Fruit fly (Drosophila melanogaster) whole organism, embryonic: ENCODE data around the gene mdu.

ENCODE experiments used
- BtbVII ChIP-seq: fragments of 200-800 bp; sonication (Bioruptor generic); optimal IDR thresholded peaks from 3 replicates; lab custom pipeline; 2017; ENCODE audit warnings: missing biosample characterization, mild to moderate bottlenecking, missing genetic modification characterization
- CG10147 ChIP-seq: fragments of 200-800 bp; sonication (Bioruptor generic); optimal IDR thresholded peaks from 2 replicates; lab custom pipeline; 2019; ENCODE audit warnings: missing biosample characterization, mild to moderate bottlenecking, missing genetic modification characterization, moderate library complexity
- CG10267 ChIP-seq: fragments of 200-800 bp; sonication (Bioruptor generic); optimal IDR thresholded peaks from 2 replicates; lab custom pipeline; 2018; ENCODE audit warnings: missing biosample characterization, mild to moderate bottlenecking, missing genetic modification characterization, moderate library complexity
- CG10321 ChIP-seq: fragments of 200-800 bp; sonication (Bioruptor generic); IDR thresholded peaks from 2 replicates; pipeline ENCODE4 v1.3.6; 2022; ENCODE audit warnings: missing biosample characterization, missing genetic modification characterization
- CG11247 ChIP-seq: fragments of 200-800 bp; sonication (Bioruptor generic); IDR thresholded peaks from 2 replicates; pipeline ENCODE4 v1.3.6; 2022; ENCODE audit warnings: missing biosample characterization, missing genetic modification characterization
- CG12219 ChIP-seq: fragments of 200-800 bp; sonication (Bioruptor generic); optimal IDR thresholded peaks from 3 replicates; lab custom pipeline; 2018; ENCODE audit warnings: missing biosample characterization, mild to moderate bottlenecking, missing genetic modification characterization
- CG12769 ChIP-seq: fragments of 200-800 bp; sonication (Bioruptor generic); optimal IDR thresholded peaks from 2 replicates; lab custom pipeline; 2019; ENCODE audit warnings: missing biosample characterization, mild to moderate bottlenecking, missing genetic modification characterization, moderate library complexity
- CG13424 ChIP-seq: fragments of 200-800 bp; sonication (Bioruptor generic); optimal IDR thresholded peaks from 2 replicates; lab custom pipeline; 2019; ENCODE audit warnings: missing biosample characterization, mild to moderate bottlenecking, missing genetic modification characterization, moderate library complexity
- CG13775 ChIP-seq: fragments of 200-800 bp; sonication (Bioruptor generic); optimal IDR thresholded peaks from 3 replicates; lab custom pipeline; 2017; ENCODE audit warnings: missing biosample characterization, mild to moderate bottlenecking, missing genetic modification characterization
- CG14710 ChIP-seq: fragments of 200-800 bp; sonication (Bioruptor generic); optimal IDR thresholded peaks from 3 replicates; lab custom pipeline; 2019; ENCODE audit warnings: missing biosample characterization, mild to moderate bottlenecking, missing genetic modification characterization, moderate library complexity
- CG15514 ChIP-seq: fragments of 200-800 bp; sonication (Bioruptor generic); optimal IDR thresholded peaks from 3 replicates; lab custom pipeline; 2017; ENCODE audit warnings: missing biosample characterization, missing genetic modification characterization, mild to moderate bottlenecking, moderate library complexity, missing genetic modification reagents
- CG17359 ChIP-seq: fragments of 200-800 bp; sonication (Bioruptor generic); optimal IDR thresholded peaks from 3 replicates; lab custom pipeline; 2018; ENCODE audit warnings: missing biosample characterization, mild to moderate bottlenecking, missing genetic modification characterization, moderate library complexity
- CG18599 ChIP-seq: fragments of 200-800 bp; sonication (Bioruptor generic); optimal IDR thresholded peaks from 3 replicates; lab custom pipeline; 2017; ENCODE audit warnings: missing biosample characterization, missing genetic modification characterization, mild to moderate bottlenecking, moderate library complexity, missing genetic modification reagents
- CG18764 ChIP-seq: fragments of 200-800 bp; sonication (Bioruptor generic); optimal IDR thresholded peaks from 3 replicates; lab custom pipeline; 2016; ENCODE audit warnings: missing biosample characterization, missing genetic modification characterization
- CG2678 ChIP-seq: fragments of 200-800 bp; sonication (Bioruptor generic); optimal IDR thresholded peaks from 3 replicates; lab custom pipeline; 2019; ENCODE audit warnings: missing biosample characterization, mild to moderate bottlenecking, missing genetic modification characterization, moderate library complexity
- CG2712 ChIP-seq: fragments of 200-800 bp; optimal IDR thresholded peaks from 3 replicates; lab custom pipeline; 2019; ENCODE audit warnings: missing biosample characterization, mild to moderate bottlenecking, missing genetic modification characterization, moderate library complexity
- CG31441 ChIP-seq: fragments of 200-800 bp; sonication (Bioruptor generic); IDR thresholded peaks from 2 replicates; pipeline ENCODE4 v1.3.6; 2022; ENCODE audit warnings: missing biosample characterization, missing genetic modification characterization
- CG3407 ChIP-seq: fragments of 200-800 bp; sonication (Bioruptor generic); optimal IDR thresholded peaks from 2 replicates; lab custom pipeline; 2018; ENCODE audit warnings: missing biosample characterization, mild to moderate bottlenecking, missing genetic modification characterization
- CG4424 ChIP-seq: fragments of 200-800 bp; sonication (Bioruptor generic); optimal IDR thresholded peaks from 3 replicates; lab custom pipeline; 2016; ENCODE audit warnings: missing biosample characterization, missing genetic modification characterization
- CG8388 ChIP-seq: fragments of 200-800 bp; sonication (Bioruptor generic); optimal IDR thresholded peaks from 2 replicates; lab custom pipeline; 2019; ENCODE audit warnings: missing biosample characterization, mild to moderate bottlenecking, missing genetic modification characterization, moderate library complexity
- Deaf1 ChIP-seq: fragments of 200-800 bp; optimal IDR thresholded peaks from 3 replicates; lab custom pipeline; 2019; ENCODE audit warnings: missing biosample characterization, mild to moderate bottlenecking, missing genetic modification characterization, moderate library complexity
- Dll ChIP-seq: fragments of 200-800 bp; sonication (Bioruptor generic); IDR thresholded peaks from 4 replicates; pipeline ENCODE4 v1.3.6; 2022; ENCODE audit warnings: missing biosample characterization, missing genetic modification characterization; ENCODE audit not compliant: partially characterized antibody
- Dp ChIP-seq: fragments of 200-800 bp; sonication (Bioruptor generic); optimal IDR thresholded peaks from 2 replicates; lab custom pipeline; 2018; ENCODE audit warnings: missing biosample characterization, mild to moderate bottlenecking, missing genetic modification characterization, moderate library complexity
- Eip74EF ChIP-seq, 2 experiments: fragments of 200-800 bp in 1 of 2; fragments of >200 bp in 1 of 2; sonication (Bioruptor generic) in 1 of 2; optimal IDR thresholded peaks; 2 replicates each; lab custom pipeline; 2017 to 2019; ENCODE audit warnings: missing biosample characterization in 2 of 2, missing genetic modification characterization in 2 of 2, mild to moderate bottlenecking in 1 of 2, moderate library complexity in 1 of 2
- H2.0 ChIP-seq: fragments of 200-800 bp; sonication (Bioruptor generic); IDR thresholded peaks from 2 replicates; pipeline ENCODE4 v1.3.6; 2022; ENCODE audit warnings: missing biosample characterization, missing genetic modification characterization
- HHEX ChIP-seq: fragments of 200-800 bp; sonication (Bioruptor generic); optimal IDR thresholded peaks from 3 replicates; lab custom pipeline; 2017; ENCODE audit warnings: missing biosample characterization, mild to moderate bottlenecking, missing genetic modification characterization, missing genetic modification reagents
- Hmr ChIP-seq: fragments of 200-800 bp; sonication (Bioruptor generic); optimal IDR thresholded peaks from 3 replicates; lab custom pipeline; 2017; ENCODE audit warnings: mild to moderate bottlenecking, missing biosample characterization, missing genetic modification reagents, missing genetic modification characterization
- Med ChIP-seq: fragments of 200-800 bp; sonication (Bioruptor generic); peaks from one replicate; lab custom pipeline; 2016; ENCODE audit warnings: missing biosample characterization, missing genetic modification characterization, mild to moderate bottlenecking, inconsistent platforms, moderate library complexity
- Meics ChIP-seq: fragments of 200-800 bp; sonication (Bioruptor generic); optimal IDR thresholded peaks from 2 replicates; lab custom pipeline; 2017; ENCODE audit warnings: missing biosample characterization, mild to moderate bottlenecking, missing genetic modification characterization
- Myb ChIP-seq: fragments of 200-800 bp; sonication (Bioruptor generic); optimal IDR thresholded peaks from 2 replicates; lab custom pipeline; 2016; ENCODE audit warnings: missing biosample characterization, missing genetic modification characterization
- NK7.1 ChIP-seq: fragments of 200-800 bp; sonication (Bioruptor generic); optimal IDR thresholded peaks from 3 replicates; lab custom pipeline; 2016; ENCODE audit warnings: missing biosample characterization, missing genetic modification characterization
- Nf-YC ChIP-seq: fragments of 200-800 bp; optimal IDR thresholded peaks from 3 replicates; lab custom pipeline; 2019; ENCODE audit warnings: missing biosample characterization, mild to moderate bottlenecking, missing genetic modification characterization, moderate library complexity
- PHDP ChIP-seq: fragments of 200-800 bp; sonication (Bioruptor generic); optimal IDR thresholded peaks from 3 replicates; lab custom pipeline; 2018; ENCODE audit warnings: missing biosample characterization, mild to moderate bottlenecking, missing genetic modification characterization, moderate library complexity
- Poxn ChIP-seq: fragments of 200-800 bp; sonication (Bioruptor generic); IDR thresholded peaks from 2 replicates; pipeline ENCODE4 v1.3.6; 2022; ENCODE audit warnings: missing biosample characterization, missing genetic modification characterization
- Sry-β ChIP-seq: fragments of 200-800 bp; sonication (Bioruptor generic); optimal IDR thresholded peaks from 2 replicates; lab custom pipeline; 2018; ENCODE audit warnings: missing biosample characterization, mild to moderate bottlenecking, missing genetic modification characterization, moderate library complexity
- Sry-δ ChIP-seq: fragments of 200-800 bp; sonication (Bioruptor generic); optimal IDR thresholded peaks from 2 replicates; lab custom pipeline; 2016; ENCODE audit warnings: missing biosample characterization, missing genetic modification characterization
- cas ChIP-seq: fragments of 200-800 bp; sonication (Bioruptor generic); IDR thresholded peaks from 2 replicates; pipeline ENCODE4 v1.3.6; 2022; ENCODE audit warnings: missing biosample characterization, missing genetic modification characterization
- fd3F ChIP-seq: fragments of 200-800 bp; sonication (Bioruptor generic); optimal IDR thresholded peaks from 2 replicates; lab custom pipeline; 2018; ENCODE audit warnings: missing biosample characterization, mild to moderate bottlenecking, missing genetic modification characterization, moderate library complexity
- gce ChIP-seq: fragments of 200-800 bp; sonication (Bioruptor generic); IDR thresholded peaks from 3 replicates; pipeline ENCODE4 v1.3.6; 2022; ENCODE audit warnings: missing biosample characterization, missing genetic modification characterization
- gro ChIP-seq: fragments of 200-800 bp; sonication (Bioruptor generic); optimal IDR thresholded peaks from 2 replicates; lab custom pipeline; 2016; ENCODE audit warnings: missing biosample characterization, missing genetic modification characterization
- jing ChIP-seq: fragments of 200-800 bp; sonication (Bioruptor generic); optimal IDR thresholded peaks from 2 replicates; lab custom pipeline; 2018; ENCODE audit warnings: missing biosample characterization, mild to moderate bottlenecking, missing genetic modification characterization
- lola ChIP-seq, 3 experiments: fragments of >200 bp in 2 of 3; fragments of 200-800 bp in 1 of 3; sonication (Bioruptor generic) in 1 of 3; optimal IDR thresholded peaks; 2 replicates each; lab custom pipeline; 2017 to 2019; ENCODE audit warnings: missing biosample characterization in 3 of 3, missing genetic modification characterization in 3 of 3, mild to moderate bottlenecking in 1 of 3, moderate library complexity in 1 of 3
- sc ChIP-seq, 3 experiments: fragments of >200 bp in 2 of 3; fragments of 200-800 bp in 1 of 3; sonication (Bioruptor generic) in 1 of 3; optimal IDR thresholded peaks; 2 replicates in 2 of 3; 3 replicates in 1 of 3; lab custom pipeline; 2017; ENCODE audit warnings: mild to moderate bottlenecking in 1 of 3, missing biosample characterization in 1 of 3, missing genetic modification characterization in 1 of 3, missing genetic modification reagents in 1 of 3
- sens ChIP-seq: fragments of 200-800 bp; sonication (Bioruptor generic); peaks from one replicate; lab custom pipeline; 2016; ENCODE audit warnings: missing biosample characterization, missing genetic modification characterization
- sisA ChIP-seq: fragments of 200-800 bp; sonication (Bioruptor generic); IDR thresholded peaks from 2 replicates; pipeline ENCODE4 v1.3.6; 2022; ENCODE audit warnings: missing biosample characterization, missing genetic modification characterization
- ttk ChIP-seq: fragments of 200-800 bp; sonication (Bioruptor generic); IDR thresholded peaks from 2 replicates; pipeline ENCODE4 v2.1.2; 2022; ENCODE audit warnings: missing biosample characterization, missing genetic modification characterization
- unc-4 ChIP-seq: fragments of 200-800 bp; sonication (Bioruptor generic); IDR thresholded peaks from 2 replicates; pipeline ENCODE4 v1.3.6; 2022; ENCODE audit warnings: missing biosample characterization, missing genetic modification characterization; ENCODE audit not compliant: partially characterized antibody

The mdu gene

dm6 chrX:12470187-12470931 lies 26.6 kb upstream of the mdu start (continued):
- TF ChIP-seq sc (optimal IDR thresholded peaks at IDR 0.05; lab: Kevin White, UChicago) (no peak), sc (GFP tag; optimal IDR thresholded peaks at IDR 0.05; lab: Kevin White, UChicago) (peak; percentile 20), Hmr (GFP tag; lab: Kevin White, UChicago) (peak; percentile 65), Med (GFP tag; lab: Kevin White, UChicago) (peak; percentile 52), CG10267 (tag; lab: Kevin White, UChicago) (peak; percentile 10), CG10147 (GFP tag; lab: Kevin White, UChicago) (peak; percentile 71), CG18599 (GFP tag; lab: Kevin White, UChicago) (peak; percentile 60), CG14710 (tag; lab: Kevin White, UChicago) (peak; percentile 16), CG3407 (no peak), Eip74EF (GFP tag; optimal IDR thresholded peaks at IDR 0.05; lab: Kevin White, UChicago) (peak in 1 of 2 experiments; percentile 10), Dp (GFP tag; lab: Kevin White, UChicago) (peak; percentile 34), CG18764 (GFP tag; lab: Kevin White, UChicago) (no peak), sisA (GFP tag; lab: Robert Waterston, UW) (peak; percentile 68), Nf-YC (tag; lab: Kevin White, UChicago) (peak; percentile 16), CG12769 (tag; lab: Kevin White, UChicago) (peak; percentile 69), CG13424 (tag; lab: Kevin White, UChicago) (peak; percentile 61), Myb (no peak), fd3F (GFP tag; lab: Kevin White, UChicago) (peak; percentile 73), Poxn (GFP tag; lab: Robert Waterston, UW) (peak; percentile 58), lola (GFP tag; optimal IDR thresholded peaks at IDR 0.05; lab: Kevin White, UChicago) (peak in 1 of 3 experiments; percentile 2), ttk (GFP tag; lab: Robert Waterston, UW) (peak; percentile 63), CG2678 (tag; lab: Kevin White, UChicago) (peak; percentile 83), CG11247 (GFP tag; lab: Robert Waterston, UW) (peak; percentile 60; the same call in 1 of the 2 replicates), H2.0 (peak; percentile 60), CG15514 (GFP tag; lab: Kevin White, UChicago) (peak; percentile 44), CG8388 (GFP tag; lab: Kevin White, UChicago) (peak; percentile 29), Sry-δ (GFP tag; lab: Kevin White, UChicago) (peak; percentile 19), Sry-β (GFP tag; lab: Kevin White, UChicago) (no peak), CG13775 (GFP tag; lab: Kevin White, UChicago) (peak; percentile 56), CG12219 (GFP tag; lab: Kevin White, UChicago) (peak; percentile 12), Meics (GFP tag; lab: Kevin White, UChicago) (peak; percentile 78), jing (GFP tag; lab: Kevin White, UChicago) (no peak), CG10321 (GFP tag; lab: Robert Waterston, UW) (peak; percentile 27; the same call in 1 of the 2 replicates), NK7.1 (GFP tag; lab: Kevin White, UChicago) (no peak), cas (GFP tag; lab: Robert Waterston, UW) (no peak), Deaf1 (peak; percentile 31), unc-4 (peak; percentile 39; the same call in 1 of the 2 replicates), HHEX (GFP tag; lab: Kevin White, UChicago) (peak; percentile 56), PHDP (peak; percentile 62), gce (0 out of 3 replicates have a peak, but pooled peaks have one; percentile 39), Dll (GFP tag; lab: Robert Waterston, UW) (0 out of 4 replicates have a peak, but pooled peaks have one; percentile 21), CG2712 (tag; lab: Kevin White, UChicago) (peak; percentile 45), sens (GFP tag; lab: Kevin White, UChicago) (peak; percentile 91), BtbVII (GFP tag; lab: Kevin White, UChicago) (peak; percentile 52), gro (GFP tag; lab: Kevin White, UChicago) (no peak), CG17359 (tag; lab: Kevin White, UChicago) (peak; percentile 59), CG4424 (peak; percentile 24), CG31441 (GFP tag; lab: Robert Waterston, UW) (0 out of 2 replicates have a peak, but pooled peaks have one; percentile 31)
